Fruit fly (Drosophila melanogaster): ENCODE measurements around the gene CG42564.

DNA sequence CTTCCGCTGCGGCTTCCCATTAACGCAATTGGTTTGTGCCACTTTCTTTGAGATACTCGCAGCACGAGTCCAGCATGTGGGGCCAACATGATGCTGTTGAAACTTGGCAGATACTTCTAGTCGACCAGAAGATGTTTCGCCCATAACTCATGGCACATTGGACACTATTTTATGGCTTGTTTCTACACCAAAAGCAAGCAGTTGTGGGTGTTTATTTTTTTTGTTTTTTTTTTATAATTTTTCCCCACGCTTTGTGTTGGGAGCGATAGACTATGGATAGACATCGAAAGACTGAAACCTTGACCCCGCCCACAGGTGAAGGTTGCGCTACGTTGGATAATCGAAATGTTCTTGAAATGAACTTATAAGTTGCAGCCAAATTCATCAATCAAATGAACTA, 25.5 kb downstream of the CG42564 start:
- TF ChIP-seq ttk (optimal IDR thresholded peaks at IDR 0.05) (no peak), Sin3A (optimal IDR thresholded peaks at IDR 0.05) (no peak), Myc (optimal IDR thresholded peaks at IDR 0.05) (no peak), insv (optimal IDR thresholded peaks at IDR 0.05) (no peak)
